Worm (Caenorhabditis elegans) whole organism, L4 larva: ENCODE measurements around the gene npr-34.
"Not testable (repeated sequence)": the region's sequence is repeated elsewhere in the genome, so short reads cannot be mapped to it uniquely, and the experiment has no call there.

Experiments
- attf-4 ChIP-seq: sonication (generic microtip); optimal IDR thresholded peaks from 3 replicates; lab custom pipeline; 2017; ENCODE audit warnings: missing biosample characterization, missing genetic modification characterization
- dpl-1 ChIP-seq: fragments of 150-350 bp; optimal IDR thresholded peaks from 2 replicates; lab custom pipeline; 2014; ENCODE audit warnings: missing biosample characterization, missing genetic modification reagents, missing genetic modification characterization
- fos-1 ChIP-seq: fragments of 150-350 bp; optimal IDR thresholded peaks from 2 replicates; lab custom pipeline; 2014; ENCODE audit warnings: missing biosample characterization, missing genetic modification characterization
- nhr-11 ChIP-seq: fragments of 150-350 bp; optimal IDR thresholded peaks from 2 replicates; lab custom pipeline; 2014; ENCODE audit warnings: missing biosample characterization, missing genetic modification characterization
- nhr-237 ChIP-seq: sonication (generic microtip); optimal IDR thresholded peaks from 2 replicates; lab custom pipeline; 2017; ENCODE audit warnings: missing biosample characterization, missing genetic modification characterization
- nhr-6 ChIP-seq: fragments of 150-350 bp; optimal IDR thresholded peaks from 2 replicates; lab custom pipeline; 2014; ENCODE audit warnings: missing biosample characterization, missing genetic modification characterization
- skn-1 ChIP-seq: fragments of 150-350 bp; optimal IDR thresholded peaks from 2 replicates; lab custom pipeline; 2014; ENCODE audit warnings: missing biosample characterization, missing genetic modification characterization
- tag-97 ChIP-seq: fragments of 200-800 bp; sonication (Bioruptor generic); IDR thresholded peaks from 2 replicates; pipeline ENCODE4 v1.3.6; 2022; ENCODE audit warnings: missing genetic modification characterization, missing compliant biosample characterization

DNA sequence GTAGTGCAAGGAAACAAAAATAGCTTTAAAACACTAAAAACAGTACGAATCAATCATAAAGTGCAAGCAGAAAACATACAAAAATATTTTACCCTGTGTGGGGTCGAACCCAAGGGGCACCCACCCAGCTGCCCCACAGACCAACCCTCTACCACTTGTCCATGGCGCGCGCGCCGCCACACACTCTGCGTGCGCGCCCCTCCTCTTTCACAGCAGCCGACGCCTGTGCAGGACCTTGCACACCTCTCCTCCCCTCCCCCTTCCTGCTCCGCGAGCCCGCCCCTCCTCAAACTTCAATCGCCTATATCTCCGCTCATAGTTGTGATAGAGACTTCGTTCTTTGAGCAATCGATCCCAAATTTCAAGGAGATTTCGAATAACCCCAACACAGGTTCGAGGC lies 23.5 kb upstream of the npr-34 start:
- not testable (repeated sequence) for TF ChIP-seq fos-1 (tag; lab: Kevin White, UChicago); attf-4 (tag; lab: Kevin White, UChicago); tag-97 (GFP tag; lab: Robert Waterston, UW); skn-1 (tag; lab: Kevin White, UChicago); nhr-6 (tag; lab: Kevin White, UChicago); dpl-1 (GFP tag; lab: Kevin White, UChicago); nhr-237; nhr-11 (tag; lab: Kevin White, UChicago)
